Fruit fly (Drosophila melanogaster): ENCODE measurements around the gene Mur89F.

Gene Mur89F

dm6 chr3R:17151376-17152026 is 50.4 kb downstream of the Mur89F start, which contains the start of gene CG5292 (continued):
- TF ChIP-seq lilli (GFP tag; optimal IDR thresholded peaks at IDR 0.05) (no peak), CG10267 (tag; optimal IDR thresholded peaks at IDR 0.05) (peak; percentile 85), Hr3 (GFP tag; optimal IDR thresholded peaks at IDR 0.05) (peak; percentile 46), CHES-1-like (GFP tag; optimal IDR thresholded peaks at IDR 0.05) (no peak), CG9215 (GFP tag; IDR thresholded peaks at IDR 0.05) (0 out of 2 replicates have a peak, but pooled peaks have one; percentile 16), CG7786 (GFP tag; optimal IDR thresholded peaks at IDR 0.05) (no peak), zfh2 (GFP tag; optimal IDR thresholded peaks at IDR 0.05) (peak; percentile 49), CrebB (tag; optimal IDR thresholded peaks at IDR 0.05) (peak; percentile 19), CG7372 (GFP tag; IDR thresholded peaks at IDR 0.05) (0 out of 2 replicates have a peak, but pooled peaks have one; percentile 37), CkIIα-i1 (GFP tag; IDR thresholded peaks at IDR 0.05) (no peak), E2f2 (GFP tag; IDR thresholded peaks at IDR 0.05) (peak; percentile 65), sna (GFP tag; IDR thresholded peaks at IDR 0.05; ENCODE audit: partially characterized antibody) (no peak), CG2889 (GFP tag; IDR thresholded peaks at IDR 0.05) (no peak), Eip74EF (GFP tag; optimal IDR thresholded peaks at IDR 0.05) (no peak), Sin3A (optimal IDR thresholded peaks at IDR 0.05) (peak; percentile 35), CG15269 (tag; optimal IDR thresholded peaks at IDR 0.05) (no peak), CG1602 (GFP tag; optimal IDR thresholded peaks at IDR 0.05) (peak; percentile 26), Ravus (GFP tag; IDR thresholded peaks at IDR 0.05) (no peak), Doc2 (GFP tag; IDR thresholded peaks at IDR 0.05) (no peak), CG4424 (GFP tag; optimal IDR thresholded peaks at IDR 0.05) (peak; percentile 53), sisA (GFP tag; IDR thresholded peaks at IDR 0.05) (peak; percentile 23; the same call in 1 of the 2 replicates), D19A (tag; optimal IDR thresholded peaks at IDR 0.05) (no peak), cwo (GFP tag; optimal IDR thresholded peaks at IDR 0.05) (peak; percentile 9), fd96Cb (tag; optimal IDR thresholded peaks at IDR 0.05) (no peak), Xbp1 (GFP tag; optimal IDR thresholded peaks at IDR 0.05) (peak; percentile 64), CG32772 (GFP tag; IDR thresholded peaks at IDR 0.05) (0 out of 2 replicates have a peak, but pooled peaks have one; percentile 10), CG11085 (GFP tag; IDR thresholded peaks at IDR 0.05) (peak; percentile 43; the same call in 1 of the 2 replicates), Ets65A (GFP tag) (peak; percentile 94), chn (GFP tag; optimal IDR thresholded peaks at IDR 0.05) (peak; percentile 52), CG17912 (GFP tag; optimal IDR thresholded peaks at IDR 0.05) (peak; percentile 3), Xrp1 (GFP tag; IDR thresholded peaks at IDR 0.05) (peak; percentile 69), croc (GFP tag; conservative IDR thresholded peaks at IDR 0.05) (peak; percentile 40; the same call in 2 of the 3 replicates), CG3163 (GFP tag; optimal IDR thresholded peaks at IDR 0.05) (no peak), wek (GFP tag; optimal IDR thresholded peaks at IDR 0.05) (peak; percentile 99), lab (GFP tag; optimal IDR thresholded peaks at IDR 0.05) (peak; percentile 67), Drgx (GFP tag; IDR thresholded peaks at IDR 0.05) (peak; percentile 64), CG4617 (GFP tag; optimal IDR thresholded peaks at IDR 0.05; ENCODE audit: borderline replicate concordance) (peak; percentile 59), gcm2 (GFP tag; optimal IDR thresholded peaks at IDR 0.05) (peak; percentile 12), Nf-YB (GFP tag; optimal IDR thresholded peaks at IDR 0.05) (no peak), CG12659 (GFP tag; optimal IDR thresholded peaks at IDR 0.05) (peak; percentile 69), Med (GFP tag) (peak; percentile 91), pnt (GFP tag; optimal IDR thresholded peaks at IDR 0.05) (no peak), CG12744 (GFP tag; optimal IDR thresholded peaks at IDR 0.05) (no peak), Camta (GFP tag; optimal IDR thresholded peaks at IDR 0.05) (peak; percentile 22), BEAF-32 (GFP tag; optimal IDR thresholded peaks at IDR 0.05) (peak; percentile 50), gsb-n (tag; optimal IDR thresholded peaks at IDR 0.05) (peak; percentile 50), usp (GFP tag; optimal IDR thresholded peaks at IDR 0.05) (no peak), run (tag; optimal IDR thresholded peaks at IDR 0.05) (no peak), CG8290 (GFP tag; optimal IDR thresholded peaks at IDR 0.05) (peak; percentile 38), CG8290 (tag; optimal IDR thresholded peaks at IDR 0.05) (no peak), TFAM (GFP tag; optimal IDR thresholded peaks at IDR 0.05) (no peak)
